Worm (Caenorhabditis elegans): ENCODE measurements around the gene dsl-1.

Gene dsl-1

ce11 chrIV:1207980-1208379 is at the start of gene dsl-1:
TSS of gene dsl-1 (minus strand) at chrIV:1208080.
- no peak for TF ChIP-seq T22C8.4 (GFP tag; IDR thresholded peaks at IDR 0.05)
- no peak for TF ChIP-seq tab-1 (GFP tag; IDR thresholded peaks at IDR 0.05)
- TF ChIP-seq med-1 (GFP tag; optimal IDR thresholded peaks at IDR 0.05; ENCODE audit: insufficient read depth) = no peak
- TF ChIP-seq ref-1 (GFP tag; conservative IDR thresholded peaks at IDR 0.05) = no peak
- no peak for TF ChIP-seq ztf-29 (GFP tag; IDR thresholded peaks at IDR 0.05)
- TF ChIP-seq ztf-23 (GFP tag; IDR thresholded peaks at IDR 0.05) = no peak
- TF ChIP-seq klf-2 (GFP tag; conservative IDR thresholded peaks at IDR 0.05) = no peak

- TF ChIP-seq med-1 (GFP tag; optimal IDR thresholded peaks at IDR 0.05; ENCODE audit: insufficient read depth) (no peak), flt-1 (GFP tag; IDR thresholded peaks at IDR 0.05) (no peak), ref-1 (GFP tag; conservative IDR thresholded peaks at IDR 0.05) (no peak), cog-1 (tag; optimal IDR thresholded peaks at IDR 0.05) (no peak), tab-1 (GFP tag; IDR thresholded peaks at IDR 0.05) (no peak), ztf-23 (GFP tag; IDR thresholded peaks at IDR 0.05) (no peak), ztf-29 (GFP tag; IDR thresholded peaks at IDR 0.05) (no peak)
These were observed 48.8 kb upstream of the dsl-1 start, which contains the start of gene clec-168 for ce11 chrIV:1256723-1257122. TSS of gene clec-168 (plus strand) at chrIV:1256969.

ce11 chrIV:1255632-1256031 is 47.8 kb upstream of the dsl-1 start, which contains the start of gene clec-167:
TSS of gene clec-167 (minus strand) at chrIV:1255732.
- no peak for TF ChIP-seq med-1 (GFP tag; optimal IDR thresholded peaks at IDR 0.05; ENCODE audit: insufficient read depth)
- no peak for TF ChIP-seq flt-1 (GFP tag; IDR thresholded peaks at IDR 0.05)
- TF ChIP-seq cog-1 (tag; optimal IDR thresholded peaks at IDR 0.05) = no peak
- TF ChIP-seq T22C8.4 (GFP tag; IDR thresholded peaks at IDR 0.05) = no peak
- TF ChIP-seq ztf-23 (GFP tag; IDR thresholded peaks at IDR 0.05) = no peak
- TF ChIP-seq klf-2 (GFP tag; conservative IDR thresholded peaks at IDR 0.05) = no peak
- no peak for TF ChIP-seq ref-1 (GFP tag; conservative IDR thresholded peaks at IDR 0.05)
- no peak for TF ChIP-seq ztf-29 (GFP tag; IDR thresholded peaks at IDR 0.05)
- no peak for TF ChIP-seq tab-1 (GFP tag; IDR thresholded peaks at IDR 0.05)

ce11 chrIV:1251242-1251911 is 43.5 kb upstream of the dsl-1 start, which contains the start of the genes clec-166 and F38A1.6:
TSS of gene clec-166 (minus strand) at chrIV:1251342.
TSS of gene F38A1.6 (plus strand) at chrIV:1251861.
- no peak for TF ChIP-seq flt-1 (GFP tag; IDR thresholded peaks at IDR 0.05)
- no peak for TF ChIP-seq T22C8.4 (GFP tag; IDR thresholded peaks at IDR 0.05)
- no peak for TF ChIP-seq ztf-29 (GFP tag; IDR thresholded peaks at IDR 0.05)
- no peak for TF ChIP-seq tab-1 (GFP tag; IDR thresholded peaks at IDR 0.05)
- no peak for TF ChIP-seq cog-1 (tag; optimal IDR thresholded peaks at IDR 0.05)
- TF ChIP-seq klf-2 (GFP tag; conservative IDR thresholded peaks at IDR 0.05) = no peak
- TF ChIP-seq med-1 (GFP tag; optimal IDR thresholded peaks at IDR 0.05; ENCODE audit: insufficient read depth) = no peak
- TF ChIP-seq ref-1 (GFP tag; conservative IDR thresholded peaks at IDR 0.05) = no peak
- TF ChIP-seq ztf-23 (GFP tag; IDR thresholded peaks at IDR 0.05) = no peak

DNA sequence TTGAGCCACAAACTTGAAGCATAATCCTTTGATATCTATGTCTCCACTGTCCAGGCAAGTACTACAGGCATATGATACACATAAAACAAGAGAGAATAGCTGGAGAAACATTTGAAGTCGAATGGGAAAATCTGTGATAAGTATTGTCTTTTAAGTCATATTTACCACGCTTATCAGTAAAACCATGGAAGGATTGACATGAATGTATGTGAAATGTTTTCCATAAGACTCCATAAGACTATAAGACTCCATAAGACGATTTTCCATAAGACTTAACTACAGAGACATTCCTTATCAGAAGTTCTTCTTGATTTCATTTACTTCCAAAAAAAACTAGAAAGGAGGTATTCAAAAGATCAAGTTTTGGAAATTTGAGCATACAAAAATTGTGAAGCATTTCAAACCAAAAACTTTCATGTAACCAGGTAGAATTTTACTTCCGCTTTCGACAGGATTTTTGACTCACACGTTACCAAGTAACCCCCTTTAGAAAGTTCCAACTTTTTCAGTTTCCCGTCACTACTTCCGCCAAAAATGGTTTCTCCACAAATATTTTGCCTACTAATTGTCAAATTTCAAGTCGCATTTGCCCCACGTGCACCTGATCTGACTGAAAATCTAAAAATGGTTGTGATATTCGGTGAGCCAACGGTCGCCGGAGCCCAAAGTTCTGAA is 39.0 kb upstream of the dsl-1 start, which contains the start of the genes clec-165 and F38A1.11:
clec-165 (minus strand) TSS at position 125 of the 675 bp plus-strand sequence.
F38A1.11 (plus strand) TSS at position 625 of the 675 bp plus-strand sequence.
- TF ChIP-seq cog-1 (tag; optimal IDR thresholded peaks at IDR 0.05) = no peak
- no peak for TF ChIP-seq klf-2 (GFP tag; conservative IDR thresholded peaks at IDR 0.05)

ce11 chrIV:1245244-1245643 is 37.4 kb upstream of the dsl-1 start, which contains the start of gene F38A1.9:
TSS of gene F38A1.9 (minus strand) at chrIV:1245344.
- no peak for TF ChIP-seq ref-1 (GFP tag; conservative IDR thresholded peaks at IDR 0.05)
- TF ChIP-seq cog-1 (tag; optimal IDR thresholded peaks at IDR 0.05) = no peak
- no peak for TF ChIP-seq ztf-29 (GFP tag; IDR thresholded peaks at IDR 0.05)
- no peak for TF ChIP-seq med-1 (GFP tag; optimal IDR thresholded peaks at IDR 0.05; ENCODE audit: insufficient read depth)
- no peak for TF ChIP-seq flt-1 (GFP tag; IDR thresholded peaks at IDR 0.05)
- TF ChIP-seq T22C8.4 (GFP tag; IDR thresholded peaks at IDR 0.05) = no peak
- TF ChIP-seq ztf-23 (GFP tag; IDR thresholded peaks at IDR 0.05) = no peak
- no peak for TF ChIP-seq tab-1 (GFP tag; IDR thresholded peaks at IDR 0.05)

DNA sequence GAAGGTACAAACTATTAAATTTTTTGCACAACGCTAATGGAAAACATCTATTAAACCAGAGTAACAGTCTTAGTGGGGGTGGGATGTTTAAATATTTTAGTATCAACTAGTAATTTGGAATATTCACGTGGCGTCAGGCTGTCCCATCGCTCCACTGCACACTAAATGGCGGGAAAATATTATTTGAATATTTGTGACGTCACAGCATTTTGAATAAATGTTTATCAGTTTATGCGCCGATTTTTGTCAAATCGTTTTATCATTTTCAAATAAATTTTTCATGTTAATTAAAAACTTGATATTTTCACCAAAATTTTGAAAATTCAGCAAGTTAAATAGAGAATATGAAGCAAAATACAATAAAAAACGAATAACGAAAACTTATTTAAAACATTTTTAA is 35.4 kb upstream of the dsl-1 start, which contains the start of gene F38A1.15:
F38A1.15 (minus strand) TSS at position 101 of the 400 bp plus-strand sequence.
- TF ChIP-seq T22C8.4 (GFP tag; IDR thresholded peaks at IDR 0.05) (no peak), tab-1 (GFP tag; IDR thresholded peaks at IDR 0.05) (no peak), flt-1 (GFP tag; IDR thresholded peaks at IDR 0.05) (no peak), ztf-29 (GFP tag; IDR thresholded peaks at IDR 0.05) (no peak), ztf-23 (GFP tag; IDR thresholded peaks at IDR 0.05) (no peak), cog-1 (tag; optimal IDR thresholded peaks at IDR 0.05) (no peak), med-1 (GFP tag; optimal IDR thresholded peaks at IDR 0.05; ENCODE audit: insufficient read depth) (no peak), ref-1 (GFP tag; conservative IDR thresholded peaks at IDR 0.05) (no peak), klf-2 (GFP tag; conservative IDR thresholded peaks at IDR 0.05) (no peak)

DNA sequence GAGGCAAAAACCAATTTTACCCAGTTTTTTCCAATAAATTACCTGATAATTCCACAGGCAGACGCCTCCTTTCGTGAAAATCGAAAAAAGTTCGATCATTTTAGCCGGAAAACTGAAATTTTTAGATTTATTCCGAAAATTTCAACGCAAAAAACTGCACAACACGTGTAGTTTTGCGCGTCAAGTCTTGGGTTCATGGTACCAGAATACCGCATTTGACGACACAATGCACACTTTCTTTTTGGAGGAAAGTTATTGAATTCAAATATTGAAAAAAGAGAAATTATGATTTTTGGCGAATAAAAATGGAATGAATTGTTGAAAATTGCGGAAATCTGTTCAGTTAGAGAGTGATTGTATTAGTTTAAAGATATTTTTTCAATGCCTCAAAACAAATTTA is 31.8 kb upstream of the dsl-1 start, which contains the start of gene F38A1.8:
F38A1.8 (minus strand) TSS at position 167 of the 400 bp plus-strand sequence.
- TF ChIP-seq med-1 (GFP tag; optimal IDR thresholded peaks at IDR 0.05; ENCODE audit: insufficient read depth) = no peak
- TF ChIP-seq ztf-29 (GFP tag; IDR thresholded peaks at IDR 0.05) = no peak
- 0 out of 2 replicates have a peak, but pooled peaks have one; percentile 41 for TF ChIP-seq ztf-23 (GFP tag; IDR thresholded peaks at IDR 0.05)
- no peak for TF ChIP-seq klf-2 (GFP tag; conservative IDR thresholded peaks at IDR 0.05)

- TF ChIP-seq tab-1 (GFP tag; IDR thresholded peaks at IDR 0.05) (no peak), T22C8.4 (GFP tag; IDR thresholded peaks at IDR 0.05) (no peak), ref-1 (GFP tag; conservative IDR thresholded peaks at IDR 0.05) (no peak), ztf-23 (GFP tag; IDR thresholded peaks at IDR 0.05) (no peak), med-1 (GFP tag; optimal IDR thresholded peaks at IDR 0.05; ENCODE audit: insufficient read depth) (no peak), cog-1 (tag; optimal IDR thresholded peaks at IDR 0.05) (no peak), flt-1 (GFP tag; IDR thresholded peaks at IDR 0.05) (no peak), ztf-29 (GFP tag; IDR thresholded peaks at IDR 0.05) (no peak), klf-2 (GFP tag; conservative IDR thresholded peaks at IDR 0.05) (no peak)
These were observed 30.3 kb upstream of the dsl-1 start for ce11 chrIV:1238147-1238546.

Data from whole organism, midembryonic.